Fruit fly (Drosophila melanogaster) whole organism, embryonic: Measurements from ENCODE around the gene dUTPase.
A peak's percentile ranks its signal among the peaks of the same experiment; 100 is the strongest.

Experiments
- Ada2b ChIP-seq: fragments of 200-800 bp; sonication (Bioruptor generic); IDR thresholded peaks from 2 replicates; pipeline ENCODE4 v1.3.6; 2022; ENCODE audit warnings: missing biosample characterization, missing genetic modification characterization
- CG13775 ChIP-seq: fragments of 200-800 bp; sonication (Bioruptor generic); optimal IDR thresholded peaks from 3 replicates; lab custom pipeline; 2017; ENCODE audit warnings: missing biosample characterization, mild to moderate bottlenecking, missing genetic modification characterization
- CG15073 ChIP-seq: fragments of 200-800 bp; sonication (Bioruptor generic); optimal IDR thresholded peaks from 2 replicates; lab custom pipeline; 2016; ENCODE audit warnings: missing biosample characterization, missing genetic modification characterization
- CG17328 ChIP-seq: fragments of 200-800 bp; sonication (Bioruptor generic); IDR thresholded peaks from 2 replicates; pipeline ENCODE4 v1.3.6; 2022; ENCODE audit warnings: missing biosample characterization, missing genetic modification characterization
- CG17802 ChIP-seq: fragments of 200-800 bp; sonication (Bioruptor generic); optimal IDR thresholded peaks from 2 replicates; lab custom pipeline; 2018; ENCODE audit warnings: missing biosample characterization, mild to moderate bottlenecking, missing genetic modification characterization, moderate library complexity
- CG17829 ChIP-seq: fragments of 200-800 bp; optimal IDR thresholded peaks from 2 replicates; lab custom pipeline; 2019; ENCODE audit warnings: missing biosample characterization, mild to moderate bottlenecking, missing genetic modification characterization, moderate library complexity
- CG18764 ChIP-seq: fragments of 200-800 bp; sonication (Bioruptor generic); optimal IDR thresholded peaks from 3 replicates; lab custom pipeline; 2016; ENCODE audit warnings: missing biosample characterization, missing genetic modification characterization
- CG3065 ChIP-seq: fragments of 200-800 bp; sonication (Bioruptor generic); optimal IDR thresholded peaks from 2 replicates; lab custom pipeline; 2016; ENCODE audit warnings: missing biosample characterization, missing genetic modification characterization
- CG3163 ChIP-seq: fragments of 200-800 bp; sonication (Bioruptor generic); optimal IDR thresholded peaks from 3 replicates; lab custom pipeline; 2016; ENCODE audit warnings: missing biosample characterization, missing genetic modification characterization
- CG4328 ChIP-seq: fragments of 200-800 bp; sonication (Bioruptor generic); optimal IDR thresholded peaks from 3 replicates; lab custom pipeline; 2017; ENCODE audit warnings: missing biosample characterization, missing genetic modification reagents, missing genetic modification characterization
- CG4617 ChIP-seq: fragments of 200-800 bp; sonication (Bioruptor generic); optimal IDR thresholded peaks from 3 replicates; lab custom pipeline; 2016; ENCODE audit warnings: missing biosample characterization, missing genetic modification characterization, borderline replicate concordance
- CG5953 ChIP-seq: fragments of 200-800 bp; sonication (Bioruptor generic); IDR thresholded peaks from 2 replicates; pipeline ENCODE4 v1.3.6; 2022; ENCODE audit warnings: missing biosample characterization, missing genetic modification characterization
- CG6791 ChIP-seq: fragments of 200-800 bp; sonication (Bioruptor generic); IDR thresholded peaks from 3 replicates; pipeline ENCODE4 v1.3.6; 2022; ENCODE audit warnings: missing biosample characterization, missing genetic modification characterization; ENCODE audit not compliant: partially characterized antibody
- CG6854 ChIP-seq: fragments of 200-800 bp; sonication (Bioruptor generic); optimal IDR thresholded peaks from 3 replicates; lab custom pipeline; 2017; ENCODE audit warnings: missing biosample characterization, mild to moderate bottlenecking, missing genetic modification characterization
- CG7786 ChIP-seq: fragments of 200-800 bp; sonication (Bioruptor generic); optimal IDR thresholded peaks from 2 replicates; lab custom pipeline; 2016; ENCODE audit warnings: missing biosample characterization, missing genetic modification characterization
- CG8089 ChIP-seq: fragments of 200-800 bp; sonication (Bioruptor generic); optimal IDR thresholded peaks from 3 replicates; lab custom pipeline; 2016; ENCODE audit warnings: missing biosample characterization, missing genetic modification characterization
- CG8290 ChIP-seq, 3 experiments: fragments of 200-800 bp; sonication (Bioruptor generic); optimal IDR thresholded peaks; 2 replicates each; lab custom pipeline; 2016 to 2019; ENCODE audit warnings: missing biosample characterization in 3 of 3, missing genetic modification characterization in 3 of 3, mild to moderate bottlenecking in 2 of 3, moderate library complexity in 1 of 3
- CG8388 ChIP-seq: fragments of 200-800 bp; sonication (Bioruptor generic); optimal IDR thresholded peaks from 2 replicates; lab custom pipeline; 2019; ENCODE audit warnings: missing biosample characterization, mild to moderate bottlenecking, missing genetic modification characterization, moderate library complexity
- CG9215 ChIP-seq: fragments of 200-800 bp; sonication (Bioruptor generic); IDR thresholded peaks from 2 replicates; pipeline ENCODE4 v1.3.6; 2022; ENCODE audit warnings: missing biosample characterization, missing genetic modification characterization
- Ets65A ChIP-seq: fragments of 200-800 bp; sonication (Bioruptor generic); peaks from one replicate; lab custom pipeline; 2016; ENCODE audit warnings: missing biosample characterization, missing genetic modification characterization
- GATAe ChIP-seq: fragments of 200-800 bp; sonication (Bioruptor generic); conservative IDR thresholded peaks from 2 replicates; pipeline ENCODE4 v1.3.6; 2022; ENCODE audit warnings: missing biosample characterization, missing genetic modification characterization
- H15 ChIP-seq: fragments of 200-800 bp; sonication (Bioruptor generic); IDR thresholded peaks from 3 replicates; pipeline ENCODE4 v1.3.6; 2022; ENCODE audit warnings: missing biosample characterization, missing genetic modification characterization
- HLH54F ChIP-seq: fragments of 200-800 bp; sonication (Bioruptor generic); optimal IDR thresholded peaks from 3 replicates; lab custom pipeline; 2016; ENCODE audit warnings: missing biosample characterization, missing genetic modification characterization
- Hand ChIP-seq: fragments of 200-800 bp; sonication (Bioruptor generic); optimal IDR thresholded peaks from 2 replicates; lab custom pipeline; 2017; ENCODE audit warnings: mild to moderate bottlenecking, missing biosample characterization, missing genetic modification reagents, missing genetic modification characterization
- Hr51 ChIP-seq, 2 experiments: fragments of 200-800 bp; sonication (Bioruptor generic); optimal IDR thresholded peaks; 2 replicates in 1 of 2; 3 replicates in 1 of 2; lab custom pipeline; 2016 to 2018; ENCODE audit warnings: missing biosample characterization in 2 of 2, missing genetic modification characterization in 2 of 2, mild to moderate bottlenecking in 1 of 2, moderate library complexity in 1 of 2
- Poxn ChIP-seq: fragments of 200-800 bp; sonication (Bioruptor generic); IDR thresholded peaks from 2 replicates; pipeline ENCODE4 v1.3.6; 2022; ENCODE audit warnings: missing biosample characterization, missing genetic modification characterization
- Ptx1 ChIP-seq: fragments of 200-800 bp; sonication (Bioruptor generic); IDR thresholded peaks from 2 replicates; pipeline ENCODE4 v1.3.6; 2022; ENCODE audit warnings: missing biosample characterization, missing genetic modification characterization
- Ravus ChIP-seq: fragments of 200-800 bp; sonication (Bioruptor generic); IDR thresholded peaks from 2 replicates; pipeline ENCODE4 v1.3.6; 2022; ENCODE audit warnings: missing biosample characterization, missing genetic modification characterization
- Six4 ChIP-seq: fragments of 200-800 bp; sonication (Bioruptor generic); optimal IDR thresholded peaks from 2 replicates; lab custom pipeline; 2016; ENCODE audit warnings: missing biosample characterization, missing genetic modification characterization
- Xbp1 ChIP-seq: fragments of 200-800 bp; sonication (Bioruptor generic); optimal IDR thresholded peaks from 3 replicates; lab custom pipeline; 2016; ENCODE audit warnings: missing biosample characterization, mild to moderate bottlenecking, missing genetic modification characterization
- ato ChIP-seq: fragments of 200-800 bp; sonication (Bioruptor generic); IDR thresholded peaks from 2 replicates; pipeline ENCODE4 v1.3.6; 2022; ENCODE audit warnings: missing biosample characterization, missing genetic modification characterization; ENCODE audit not compliant: partially characterized antibody
- chinmo ChIP-seq: fragments of 200-800 bp; sonication (Bioruptor generic); IDR thresholded peaks from 4 replicates; pipeline ENCODE4 v1.3.6; 2022; ENCODE audit warnings: missing biosample characterization, missing genetic modification characterization; ENCODE audit not compliant: partially characterized antibody
- crc ChIP-seq: fragments of 200-800 bp; sonication (Bioruptor generic); optimal IDR thresholded peaks from 2 replicates; lab custom pipeline; 2016; ENCODE audit warnings: missing biosample characterization, missing genetic modification characterization
- disco-r ChIP-seq: fragments of 200-800 bp; sonication (Bioruptor generic); optimal IDR thresholded peaks from 2 replicates; lab custom pipeline; 2016; ENCODE audit warnings: missing biosample characterization, missing genetic modification characterization
- dmrt11E ChIP-seq: fragments of 200-800 bp; sonication (Bioruptor generic); optimal IDR thresholded peaks from 3 replicates; lab custom pipeline; 2018; ENCODE audit warnings: missing biosample characterization, mild to moderate bottlenecking, missing genetic modification characterization, moderate library complexity
- dpn ChIP-seq, 2 experiments: fragments of 200-800 bp; sonication (Bioruptor generic); optimal IDR thresholded peaks; 3 replicates each; lab custom pipeline; 2016; ENCODE audit warnings: missing biosample characterization in 2 of 2, missing genetic modification characterization in 2 of 2
- kah ChIP-seq: fragments of 200-800 bp; sonication (Bioruptor generic); optimal IDR thresholded peaks from 2 replicates; lab custom pipeline; 2018; ENCODE audit warnings: missing biosample characterization, mild to moderate bottlenecking, missing genetic modification characterization
- kay ChIP-seq: fragments of 200-800 bp; sonication (Bioruptor generic); optimal IDR thresholded peaks from 2 replicates; lab custom pipeline; 2016; ENCODE audit warnings: missing biosample characterization, missing genetic modification characterization
- otp ChIP-seq: fragments of 200-800 bp; sonication (Bioruptor generic); IDR thresholded peaks from 3 replicates; pipeline ENCODE4, ENCODE4 v1.3.6; 2022; ENCODE audit warnings: missing biosample characterization, missing genetic modification characterization
- pfk ChIP-seq: fragments of 200-800 bp; sonication (Bioruptor generic); optimal IDR thresholded peaks from 2 replicates; lab custom pipeline; 2018; ENCODE audit warnings: missing biosample characterization, mild to moderate bottlenecking, missing genetic modification characterization, moderate library complexity
- pho ChIP-seq: fragments of 200-800 bp; sonication (Bioruptor generic); optimal IDR thresholded peaks from 2 replicates; lab custom pipeline; 2016; ENCODE audit warnings: missing biosample characterization, missing genetic modification characterization
- sd ChIP-seq: fragments of 200-800 bp; sonication (Bioruptor generic); optimal IDR thresholded peaks from 3 replicates; lab custom pipeline; 2018; ENCODE audit warnings: missing biosample characterization, mild to moderate bottlenecking, missing genetic modification characterization, moderate library complexity
- shn ChIP-seq: fragments of 200-800 bp; sonication (Bioruptor generic); optimal IDR thresholded peaks from 3 replicates; lab custom pipeline; 2016; ENCODE audit warnings: missing biosample characterization, missing genetic modification characterization
- slbo ChIP-seq: fragments of 200-800 bp; sonication (Bioruptor generic); IDR thresholded peaks from 2 replicates; pipeline ENCODE4 v1.3.6; 2022; ENCODE audit warnings: missing biosample characterization, missing genetic modification characterization
- unc-4 ChIP-seq: fragments of 200-800 bp; sonication (Bioruptor generic); IDR thresholded peaks from 2 replicates; pipeline ENCODE4 v1.3.6; 2022; ENCODE audit warnings: missing biosample characterization, missing genetic modification characterization; ENCODE audit not compliant: partially characterized antibody
- wek ChIP-seq: fragments of 200-800 bp; sonication (Bioruptor generic); optimal IDR thresholded peaks from 3 replicates; lab custom pipeline; 2018; ENCODE audit warnings: missing biosample characterization, mild to moderate bottlenecking, missing genetic modification characterization, moderate library complexity
- zen2 ChIP-seq: fragments of 200-800 bp; sonication (Bioruptor generic); IDR thresholded peaks from 3 replicates; pipeline ENCODE4 v1.3.6; 2022; ENCODE audit warnings: missing biosample characterization, missing genetic modification characterization; ENCODE audit not compliant: partially characterized antibody
- zf30C ChIP-seq: fragments of 200-800 bp; sonication (Bioruptor generic); optimal IDR thresholded peaks from 3 replicates; lab custom pipeline; 2018; ENCODE audit warnings: missing biosample characterization, mild to moderate bottlenecking, missing genetic modification characterization

dUTPase gene

dm6 chr2L:11037583-11038517 lies 26.7 kb downstream of the dUTPase start (continued):
- TF ChIP-seq Ets65A (peak; percentile 67), slbo (GFP tag; lab: Robert Waterston, UW) (peak; percentile 43), kah (no peak), CG5953 (no peak), CG4328 (GFP tag; lab: Kevin White, UChicago) (no peak), CG17829 (tag; lab: Kevin White, UChicago) (peak; percentile 23), pfk (GFP tag; lab: Kevin White, UChicago) (no peak), GATAe (no peak), H15 (GFP tag; lab: Robert Waterston, UW) (peak; percentile 16; the same call in 1 of the 3 replicates), CG18764 (GFP tag; lab: Kevin White, UChicago) (no peak), crc (GFP tag; lab: Kevin White, UChicago) (no peak), CG8388 (GFP tag; lab: Kevin White, UChicago) (peak; percentile 72), dmrt11E (tag; lab: Kevin White, UChicago) (peak; percentile 73), CG8290 (GFP tag; optimal IDR thresholded peaks at IDR 0.05; lab: Kevin White, UChicago) (peak; percentile 14), CG8290 (tag; optimal IDR thresholded peaks at IDR 0.05; lab: Kevin White, UChicago) (peak in 1 of 2 experiments; percentile 16), CG15073 (GFP tag; lab: Kevin White, UChicago) (no peak), zf30C (GFP tag; lab: Kevin White, UChicago) (no peak), chinmo (0 out of 4 replicates have a peak, but pooled peaks have one; percentile 9), Hand (GFP tag; lab: Kevin White, UChicago) (no peak), CG8089 (no peak), CG13775 (peak; percentile 50), Xbp1 (GFP tag; lab: Kevin White, UChicago) (peak; percentile 62), CG3163 (GFP tag; lab: Kevin White, UChicago) (no peak), kay (GFP tag; lab: Kevin White, UChicago) (no peak), wek (GFP tag; lab: Kevin White, UChicago) (no peak), Ravus (GFP tag; lab: Robert Waterston, UW) (no peak; the same call in 1 of the 2 replicates), CG17328 (GFP tag; lab: Robert Waterston, UW) (peak; percentile 70), Poxn (GFP tag; lab: Robert Waterston, UW) (no peak), sd (tag; lab: Kevin White, UChicago) (peak; percentile 29), dpn (GFP tag; optimal IDR thresholded peaks at IDR 0.05; lab: Kevin White, UChicago) (peak; percentile 19 to 51), CG17802 (tag; lab: Kevin White, UChicago) (no peak), Six4 (no peak), Ada2b (no peak), unc-4 (no peak), pho (GFP tag; lab: Kevin White, UChicago) (peak; percentile 47), CG6791 (GFP tag; lab: Robert Waterston, UW) (no peak), CG7786 (peak; percentile 33), otp (GFP tag; lab: Robert Waterston, UW) (peak; percentile 28; the same call in 1 of the 3 replicates), CG4617 (GFP tag; lab: Kevin White, UChicago) (no peak), HLH54F (GFP tag; lab: Kevin White, UChicago) (peak; percentile 20), CG6854 (GFP tag; lab: Kevin White, UChicago) (no peak), zen2 (GFP tag; lab: Robert Waterston, UW) (no peak), disco-r (GFP tag; lab: Kevin White, UChicago) (peak; percentile 44), Ptx1 (GFP tag; lab: Robert Waterston, UW) (peak; percentile 72), CG3065 (no peak), shn (GFP tag; lab: Kevin White, UChicago) (peak; percentile 25), Hr51 (GFP tag; optimal IDR thresholded peaks at IDR 0.05; lab: Kevin White, UChicago) (peak in 1 of 2 experiments; percentile 65), ato (GFP tag; lab: Robert Waterston, UW) (no peak), CG9215 (no peak)
